Fruit fly (Drosophila melanogaster): ENCODE measurements around the gene RhoGAP71E.
A peak's percentile ranks its signal among the peaks of the same experiment; 100 is the strongest.

Gene RhoGAP71E

dm6 chr3L:15563058-15563850 lies 25.4 kb upstream of the RhoGAP71E start, which contains the start of the genes CG7739 and SCCRO (continued):
- TF ChIP-seq CG4617 (GFP tag; optimal IDR thresholded peaks at IDR 0.05; ENCODE audit: borderline replicate concordance) (peak; percentile 96), kni (GFP tag; optimal IDR thresholded peaks at IDR 0.05) (no peak), YL-1 (GFP tag; optimal IDR thresholded peaks at IDR 0.05) (peak; percentile 42), rib (GFP tag; IDR thresholded peaks at IDR 0.05) (peak; percentile 47; the same call in 1 of the 2 replicates), CG1024 (GFP tag; IDR thresholded peaks at IDR 0.05) (peak; percentile 62; the same call in 1 of the 2 replicates), CG7372 (GFP tag; IDR thresholded peaks at IDR 0.05) (peak; percentile 61), CG6683 (GFP tag; optimal IDR thresholded peaks at IDR 0.05) (no peak), CG3407 (GFP tag; optimal IDR thresholded peaks at IDR 0.05) (no peak), bigmax (GFP tag; optimal IDR thresholded peaks at IDR 0.05) (no peak), tup (GFP tag; optimal IDR thresholded peaks at IDR 0.05) (peak; percentile 24), CG10462 (GFP tag; optimal IDR thresholded peaks at IDR 0.05) (no peak), CG9817 (tag; optimal IDR thresholded peaks at IDR 0.05) (peak; percentile 71), row (GFP tag; IDR thresholded peaks at IDR 0.05) (peak; percentile 66), sug (tag; optimal IDR thresholded peaks at IDR 0.05) (peak; percentile 17), MTF-1 (GFP tag; optimal IDR thresholded peaks at IDR 0.05; ENCODE audit: borderline replicate concordance) (no peak), br (optimal IDR thresholded peaks at IDR 0.05) (no peak), CG7963 (GFP tag; IDR thresholded peaks at IDR 0.05; ENCODE audit: partially characterized antibody) (no peak), trem (tag; optimal IDR thresholded peaks at IDR 0.05) (peak; percentile 50), nerfin-1 (tag; optimal IDR thresholded peaks at IDR 0.05) (peak; percentile 5), ato (GFP tag; IDR thresholded peaks at IDR 0.05; ENCODE audit: partially characterized antibody) (no peak), CG8281 (tag; optimal IDR thresholded peaks at IDR 0.05) (no peak), NC2α (GFP tag; optimal IDR thresholded peaks at IDR 0.05) (no peak), CG11456 (GFP tag; IDR thresholded peaks at IDR 0.05) (no peak; the same call in 1 of the 3 replicates), Six4 (GFP tag; optimal IDR thresholded peaks at IDR 0.05) (no peak), CG3995 (GFP tag; optimal IDR thresholded peaks at IDR 0.05) (peak; percentile 93), Myb (GFP tag; optimal IDR thresholded peaks at IDR 0.05) (no peak), Dfd (GFP tag; optimal IDR thresholded peaks at IDR 0.05) (no peak), Mes4 (GFP tag; optimal IDR thresholded peaks at IDR 0.05) (peak; percentile 4), lab (GFP tag; optimal IDR thresholded peaks at IDR 0.05) (no peak), Aef1 (GFP tag; IDR thresholded peaks at IDR 0.05) (peak; percentile 66), lmd (GFP tag; IDR thresholded peaks at IDR 0.05) (peak; percentile 61; the same call in 1 of the 2 replicates), CG3847 (GFP tag; IDR thresholded peaks at IDR 0.05) (peak; percentile 53), lola (GFP tag; optimal IDR thresholded peaks at IDR 0.05) (peak in 1 of 3 experiments; percentile 45), usp (GFP tag; optimal IDR thresholded peaks at IDR 0.05) (no peak), CG9797 (GFP tag; optimal IDR thresholded peaks at IDR 0.05) (peak; percentile 49), Ets65A (GFP tag) (peak; percentile 92), CG17361 (GFP tag; IDR thresholded peaks at IDR 0.05) (peak; percentile 85), toy (GFP tag; IDR thresholded peaks at IDR 0.05) (0 out of 2 replicates have a peak, but pooled peaks have one; percentile 27), CG42726 (GFP tag; IDR thresholded peaks at IDR 0.05; ENCODE audit: partially characterized antibody) (no peak), CG15514 (GFP tag; optimal IDR thresholded peaks at IDR 0.05) (peak; percentile 71), slp2 (GFP tag; optimal IDR thresholded peaks at IDR 0.05) (no peak), CG15696 (tag; optimal IDR thresholded peaks at IDR 0.05) (peak; percentile 43), CG7786 (GFP tag; optimal IDR thresholded peaks at IDR 0.05) (peak; percentile 47), CG12942 (GFP tag; optimal IDR thresholded peaks at IDR 0.05) (peak; percentile 63), Optix (GFP tag; IDR thresholded peaks at IDR 0.05) (peak; percentile 67; the same call in 2 of the 3 replicates), odd (GFP tag; optimal IDR thresholded peaks at IDR 0.05) (no peak), fru (optimal IDR thresholded peaks at IDR 0.05) (no peak), CG33557 (GFP tag; optimal IDR thresholded peaks at IDR 0.05) (no peak), wdn (GFP tag; IDR thresholded peaks at IDR 0.05) (peak; percentile 68), Nf-YA (GFP tag; IDR thresholded peaks at IDR 0.05) (no peak)

All from whole organism, embryonic.